Fruit fly (Drosophila melanogaster) whole organism, embryonic: ENCODE measurements around the gene CG1774.

Experiments
- CG18764 ChIP-seq: fragments of 200-800 bp; sonication (Bioruptor generic); optimal IDR thresholded peaks from 3 replicates; lab custom pipeline; 2016; ENCODE audit warnings: missing biosample characterization, missing genetic modification characterization
- CG31224 ChIP-seq: fragments of 200-800 bp; sonication (Bioruptor generic); IDR thresholded peaks from 2 replicates; pipeline ENCODE4 v1.3.6; 2022; ENCODE audit warnings: missing biosample characterization, missing genetic modification characterization
- CG34224 ChIP-seq: fragments of 200-800 bp; sonication (Bioruptor generic); IDR thresholded peaks from 3 replicates; pipeline ENCODE4 v1.3.6; 2022; ENCODE audit warnings: missing biosample characterization, missing genetic modification characterization; ENCODE audit not compliant: partially characterized antibody
- CG7745 ChIP-seq: fragments of 200-800 bp; sonication (Bioruptor generic); optimal IDR thresholded peaks from 2 replicates; lab custom pipeline; 2018; ENCODE audit warnings: missing biosample characterization, mild to moderate bottlenecking, missing genetic modification characterization, moderate library complexity
- Pdp1 ChIP-seq, 2 experiments: fragments of 200-800 bp; sonication (Bioruptor generic); optimal IDR thresholded peaks; 3 replicates each; lab custom pipeline; 2016; ENCODE audit warnings: missing biosample characterization in 2 of 2, missing genetic modification characterization in 2 of 2, mild to moderate bottlenecking in 1 of 2, moderate library complexity in 1 of 2
- dan ChIP-seq: fragments of 200-800 bp; sonication (Bioruptor generic); IDR thresholded peaks from 2 replicates; pipeline ENCODE4 v1.3.6; 2022; ENCODE audit warnings: missing biosample characterization, missing genetic modification characterization
- h ChIP-seq: fragments of >200 bp; optimal IDR thresholded peaks from 2 replicates; lab custom pipeline; 2017
- pan ChIP-seq, 4 experiments: fragments of >200 bp in 3 of 4; fragments of 200-800 bp in 1 of 4; sonication (Bioruptor generic) in 1 of 4; optimal IDR thresholded peaks in 3 of 4; IDR thresholded peaks in 1 of 4; 2 replicates each; pipeline versions ENCODE4 v1.3.6 to Lab custom; 2017 to 2022; ENCODE audit warnings: missing biosample characterization in 2 of 4, missing genetic modification characterization in 2 of 4, mixed read lengths in 1 of 4
- unpg ChIP-seq: fragments of 200-800 bp; sonication (Bioruptor generic); optimal IDR thresholded peaks from 3 replicates; lab custom pipeline; 2018; ENCODE audit warnings: missing biosample characterization, mild to moderate bottlenecking, missing genetic modification characterization, moderate library complexity
- vfl ChIP-seq: fragments of 200-800 bp; sonication (Bioruptor generic); optimal IDR thresholded peaks from 2 replicates; lab custom pipeline; 2016; ENCODE audit warnings: missing biosample characterization, missing genetic modification characterization

- TF ChIP-seq vfl (GFP tag; lab: Kevin White, UChicago) (no peak), CG18764 (GFP tag; lab: Kevin White, UChicago) (no peak), CG31224 (no peak), pan (optimal IDR thresholded peaks at IDR 0.05; lab: Kevin White, UChicago) (no peak), pan (GFP tag; optimal IDR thresholded peaks at IDR 0.05 in 1 of 2, IDR thresholded peaks at IDR 0.05 in 1 of 2) (no peak), Pdp1 (GFP tag; optimal IDR thresholded peaks at IDR 0.05; lab: Kevin White, UChicago) (no peak), h (no peak), dan (no peak), CG34224 (GFP tag; lab: Robert Waterston, UW) (no peak), CG7745 (tag; lab: Kevin White, UChicago) (no peak), unpg (GFP tag; lab: Kevin White, UChicago) (no peak)
Observed at dm6 chr3R:31580032-31580431, 12.6 kb upstream of the CG1774 start.
